Worm (Caenorhabditis elegans): ENCODE data around the gene srh-289.

srh-289 gene

ce11 chrV:17767768-17768167 lies 26.1 kb downstream of the srh-289 start:
- TF ChIP-seq ceh-9 (tag; optimal IDR thresholded peaks at IDR 0.05) (no peak), nhr-77 (tag; optimal IDR thresholded peaks at IDR 0.05) (no peak), ztf-4 (tag; optimal IDR thresholded peaks at IDR 0.05) (no peak), nhr-25 (tag; optimal IDR thresholded peaks at IDR 0.05) (no peak), nhr-76 (tag; optimal IDR thresholded peaks at IDR 0.05) (no peak), lin-15B (tag; optimal IDR thresholded peaks at IDR 0.05) (no peak), snpc-4 (tag; optimal IDR thresholded peaks at IDR 0.05) (no peak), lsy-12 (tag; optimal IDR thresholded peaks at IDR 0.05) (no peak), nhr-43 (tag; optimal IDR thresholded peaks at IDR 0.05; ENCODE audit: poor library complexity, severe bottlenecking) (no peak)

- TF ChIP-seq unc-62 (GFP tag; optimal IDR thresholded peaks at IDR 0.05) = no peak
- no peak for TF ChIP-seq tbx-2 (tag; optimal IDR thresholded peaks at IDR 0.05)
- TF ChIP-seq ztf-4 (tag; optimal IDR thresholded peaks at IDR 0.05) = no peak
- no peak for TF ChIP-seq fkh-2 (tag; optimal IDR thresholded peaks at IDR 0.05)
- TF ChIP-seq lin-15B (tag; optimal IDR thresholded peaks at IDR 0.05) = no peak
- TF ChIP-seq nhr-77 (tag; optimal IDR thresholded peaks at IDR 0.05) = no peak
- no peak for TF ChIP-seq nfya-1 (tag; optimal IDR thresholded peaks at IDR 0.05; ENCODE audit: insufficient read depth)
- no peak for TF ChIP-seq zag-1 (tag; optimal IDR thresholded peaks at IDR 0.05)
- TF ChIP-seq nhr-76 (tag; optimal IDR thresholded peaks at IDR 0.05) = no peak
- no peak for TF ChIP-seq daf-12 (tag; optimal IDR thresholded peaks at IDR 0.05)
- no peak for TF ChIP-seq egl-5 (tag; optimal IDR thresholded peaks at IDR 0.05)
- no peak for TF ChIP-seq fos-1 (tag; optimal IDR thresholded peaks at IDR 0.05)
- no peak for TF ChIP-seq nhr-25 (tag; optimal IDR thresholded peaks at IDR 0.05)
- no peak for TF ChIP-seq elt-1 (tag; optimal IDR thresholded peaks at IDR 0.05)
These were observed 26.6 kb downstream of the srh-289 start, which contains the start of gene srh-284 for ce11 chrV:17767249-17767648. TSS of gene srh-284 (plus strand) at chrV:17767549.

- TF ChIP-seq sea-2 (GFP tag; optimal IDR thresholded peaks at IDR 0.05) (no peak), ceh-16 (tag; optimal IDR thresholded peaks at IDR 0.05) (no peak), elt-1 (tag; optimal IDR thresholded peaks at IDR 0.05) (no peak), nhr-76 (tag; optimal IDR thresholded peaks at IDR 0.05) (no peak), zag-1 (tag; optimal IDR thresholded peaks at IDR 0.05) (no peak), pha-4 (tag; optimal IDR thresholded peaks at IDR 0.05) (no peak), skn-1 (tag; optimal IDR thresholded peaks at IDR 0.05) (no peak), nhr-237 (tag; optimal IDR thresholded peaks at IDR 0.05) (no peak), R02D3.7 (tag; optimal IDR thresholded peaks at IDR 0.05) (no peak), eor-1 (tag; optimal IDR thresholded peaks at IDR 0.05) (no peak), unc-62 (GFP tag; optimal IDR thresholded peaks at IDR 0.05) (no peak), nhr-23 (tag; optimal IDR thresholded peaks at IDR 0.05) (no peak), ceh-9 (tag; optimal IDR thresholded peaks at IDR 0.05) (no peak), hmg-11 (tag; optimal IDR thresholded peaks at IDR 0.05) (no peak), nfya-1 (tag; optimal IDR thresholded peaks at IDR 0.05; ENCODE audit: insufficient read depth) (no peak), lin-39 (tag; optimal IDR thresholded peaks at IDR 0.05) (no peak)
These were observed 28.8 kb downstream of the srh-289 start, which contains the start of the genes C47A10.16 and srh-283 for ce11 chrV:17765077-17765476. TSS of gene C47A10.16 (minus strand) at chrV:17765177. TSS of gene srh-283 (plus strand) at chrV:17765348.

- TF ChIP-seq nhr-12 (tag; optimal IDR thresholded peaks at IDR 0.05) = no peak
These were observed 38.3 kb downstream of the srh-289 start, which contains the start of gene pgp-9 for ce11 chrV:17755592-17755991. TSS of gene pgp-9 (plus strand) at chrV:17755892.

ce11 chrV:17754999-17755398 lies 38.9 kb downstream of the srh-289 start:
- TF ChIP-seq lin-15B (tag; optimal IDR thresholded peaks at IDR 0.05) = no peak
- no peak for TF ChIP-seq hmg-11 (tag; optimal IDR thresholded peaks at IDR 0.05)
- TF ChIP-seq elt-2 (tag; optimal IDR thresholded peaks at IDR 0.05) = peak; percentile 82
- peak; percentile 31 for TF ChIP-seq pha-4 (tag; optimal IDR thresholded peaks at IDR 0.05)
- TF ChIP-seq skn-1 (tag; optimal IDR thresholded peaks at IDR 0.05) = no peak
- peak; percentile 78 for TF ChIP-seq pqm-1 (tag; optimal IDR thresholded peaks at IDR 0.05)

- TF ChIP-seq jun-1 (tag; optimal IDR thresholded peaks at IDR 0.05) (no peak), pha-4 (tag; optimal IDR thresholded peaks at IDR 0.05) (peak; percentile 46), pqm-1 (tag; optimal IDR thresholded peaks at IDR 0.05) (peak; percentile 67), elt-2 (tag; optimal IDR thresholded peaks at IDR 0.05) (peak; percentile 90), lsy-12 (tag; optimal IDR thresholded peaks at IDR 0.05) (no peak)
These were observed 41.5 kb downstream of the srh-289 start for ce11 chrV:17752340-17752739.

Data from whole organism, L3 larva.